Fruit fly (Drosophila melanogaster): Measurements from ENCODE around the gene CG8927.
A peak's percentile ranks its signal among the peaks of the same experiment; 100 is the strongest.

Gene CG8927

DNA sequence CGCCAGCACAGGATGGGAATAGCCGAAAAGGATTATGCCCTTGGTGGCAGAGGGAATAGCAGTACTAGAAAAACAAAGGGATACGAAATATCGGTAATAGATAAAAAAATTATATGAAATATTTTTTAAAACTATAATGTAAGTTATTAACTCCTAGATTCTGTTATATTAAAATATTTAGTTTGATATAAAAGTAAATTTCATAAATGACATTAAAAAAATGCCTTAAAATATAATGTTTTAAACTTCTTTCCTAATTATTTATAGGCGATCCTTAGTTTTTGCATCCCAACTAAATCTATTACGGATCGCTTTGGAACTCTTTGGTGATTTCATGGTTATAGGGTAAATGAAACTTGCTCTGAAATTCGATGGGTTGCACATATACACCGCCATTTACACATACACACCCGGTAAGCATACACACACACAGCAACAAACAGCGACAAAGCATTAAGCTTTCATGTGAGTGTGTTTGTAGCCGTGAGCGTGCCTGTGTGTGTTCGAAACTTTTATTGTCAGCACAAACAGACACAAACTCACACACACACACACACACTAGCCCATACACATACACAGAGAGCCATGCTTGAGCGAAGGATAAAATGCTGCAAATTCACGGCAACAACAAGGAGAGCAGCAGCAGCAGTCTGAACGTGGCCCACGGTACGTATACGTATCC lies 33.1 kb downstream of the CG8927 start (continued):
- TF ChIP-seq fd96Cb (tag; optimal IDR thresholded peaks at IDR 0.05) (peak; percentile 27), CG3065 (GFP tag; optimal IDR thresholded peaks at IDR 0.05) (no peak), Xbp1 (GFP tag; optimal IDR thresholded peaks at IDR 0.05) (peak; percentile 2), cwo (GFP tag; optimal IDR thresholded peaks at IDR 0.05) (peak; percentile 44), Vsx1 (GFP tag; optimal IDR thresholded peaks at IDR 0.05) (no peak), CG18599 (GFP tag; optimal IDR thresholded peaks at IDR 0.05) (peak; percentile 53), Xrp1 (GFP tag; IDR thresholded peaks at IDR 0.05) (no peak), bowl (GFP tag; IDR thresholded peaks at IDR 0.05) (no peak), CG1233 (GFP tag; optimal IDR thresholded peaks at IDR 0.05) (no peak), Bdp1 (GFP tag; optimal IDR thresholded peaks at IDR 0.05) (no peak), HmgZ (tag; optimal IDR thresholded peaks at IDR 0.05) (no peak), sim (GFP tag; IDR thresholded peaks at IDR 0.05) (no peak), CG9609 (GFP tag; optimal IDR thresholded peaks at IDR 0.05) (no peak), Lim3 (GFP tag; IDR thresholded peaks at IDR 0.05) (no peak), lilli (GFP tag; optimal IDR thresholded peaks at IDR 0.05) (no peak), Bteb2 (GFP tag; optimal IDR thresholded peaks at IDR 0.05) (no peak), NC2α (GFP tag; optimal IDR thresholded peaks at IDR 0.05) (no peak), CG32772 (GFP tag; IDR thresholded peaks at IDR 0.05) (no peak), lbe (GFP tag; optimal IDR thresholded peaks at IDR 0.05) (no peak), CG18011 (GFP tag; optimal IDR thresholded peaks at IDR 0.05) (no peak), CG3281 (GFP tag; optimal IDR thresholded peaks at IDR 0.05) (peak; percentile 59), sd (tag; optimal IDR thresholded peaks at IDR 0.05) (no peak), sc (optimal IDR thresholded peaks at IDR 0.05) (no peak), sc (GFP tag; optimal IDR thresholded peaks at IDR 0.05) (no peak), CG10979 (tag; optimal IDR thresholded peaks at IDR 0.05) (peak; percentile 14), CG17361 (GFP tag; IDR thresholded peaks at IDR 0.05) (peak; percentile 64; the same call in 2 of the 3 replicates), crol (GFP tag; IDR thresholded peaks at IDR 0.05) (no peak), slp2 (GFP tag; optimal IDR thresholded peaks at IDR 0.05) (no peak), CG12769 (tag; optimal IDR thresholded peaks at IDR 0.05) (no peak), CG12659 (GFP tag; optimal IDR thresholded peaks at IDR 0.05) (peak; percentile 35), sug (tag; optimal IDR thresholded peaks at IDR 0.05) (no peak), ap (GFP tag; IDR thresholded peaks at IDR 0.05) (no peak), cg (GFP tag; optimal IDR thresholded peaks at IDR 0.05) (peak; percentile 75), Dref (GFP tag; IDR thresholded peaks at IDR 0.05) (no peak), Sox100B (GFP tag; optimal IDR thresholded peaks at IDR 0.05) (peak; percentile 58), CG5245 (GFP tag; optimal IDR thresholded peaks at IDR 0.05) (no peak), ranshi (GFP tag; IDR thresholded peaks at IDR 0.05) (no peak), ac (GFP tag; optimal IDR thresholded peaks at IDR 0.05) (no peak), ato (GFP tag; IDR thresholded peaks at IDR 0.05; ENCODE audit: partially characterized antibody) (no peak), E2f1 (GFP tag; IDR thresholded peaks at IDR 0.05) (no peak), CG13894 (tag; optimal IDR thresholded peaks at IDR 0.05) (no peak), CG10654 (GFP tag; optimal IDR thresholded peaks at IDR 0.05) (peak; percentile 4), CG1024 (GFP tag; IDR thresholded peaks at IDR 0.05) (no peak), CG14014 (GFP tag; IDR thresholded peaks at IDR 0.05) (no peak), fd102C (GFP tag; optimal IDR thresholded peaks at IDR 0.05) (no peak), ems (GFP tag; optimal IDR thresholded peaks at IDR 0.05) (no peak), CG31365 (tag; optimal IDR thresholded peaks at IDR 0.05) (no peak), CG2678 (tag; optimal IDR thresholded peaks at IDR 0.05) (peak; percentile 74)
